Worm (Caenorhabditis elegans) whole organism, early embryonic: ENCODE measurements around the gene F41H10.4.

Experiments used
- aly-1 ChIP-seq: sonication (generic microtip); optimal IDR thresholded peaks from 2 replicates; lab custom pipeline; 2016; ENCODE audit warnings: missing genetic modification characterization, missing compliant biosample characterization
- ama-1 ChIP-seq: fragments of 150-350 bp; optimal IDR thresholded peaks from 2 replicates; lab custom pipeline; 2014
- ceh-13 ChIP-seq: fragments of 200-800 bp; sonication (Bioruptor generic); optimal IDR thresholded peaks from 2 replicates; lab custom pipeline; 2018; ENCODE audit warnings: mild to moderate bottlenecking, missing genetic modification characterization, missing compliant biosample characterization
- ceh-36 ChIP-seq: sonication (generic microtip); optimal IDR thresholded peaks from 2 replicates; lab custom pipeline; 2016; ENCODE audit warnings: missing genetic modification characterization, inconsistent platforms, missing compliant biosample characterization
- ets-7 ChIP-seq: sonication (generic microtip); optimal IDR thresholded peaks from 2 replicates; lab custom pipeline; 2016; ENCODE audit warnings: missing genotype, missing genetic modification characterization, missing compliant biosample characterization
- flt-1 ChIP-seq: fragments of 200-800 bp; sonication (Bioruptor generic); IDR thresholded peaks from 2 replicates; pipeline ENCODE4 v1.3.6; 2022; ENCODE audit warnings: missing genetic modification characterization, missing compliant biosample characterization
- hmbx-1 ChIP-seq: sonication (generic microtip); optimal IDR thresholded peaks from 2 replicates; lab custom pipeline; 2016; ENCODE audit warnings: mild to moderate bottlenecking, missing genetic modification characterization, missing compliant biosample characterization
- hnd-1 ChIP-seq: sonication (generic microtip); optimal IDR thresholded peaks from 2 replicates; lab custom pipeline; 2016; ENCODE audit warnings: missing genetic modification characterization, missing compliant biosample characterization
- pes-1 ChIP-seq: fragments of 200-800 bp; sonication (Bioruptor generic); IDR thresholded peaks from 2 replicates; pipeline ENCODE4 v1.3.6; 2022; ENCODE audit warnings: missing genetic modification reagents, missing genetic modification characterization, missing compliant biosample characterization
- sea-1 ChIP-seq: fragments of 200-800 bp; sonication (Bioruptor generic); conservative IDR thresholded peaks from 2 replicates; pipeline ENCODE4 v1.3.6; 2022; ENCODE audit warnings: missing genetic modification characterization, missing compliant biosample characterization
- tra-4 ChIP-seq: sonication (generic microtip); optimal IDR thresholded peaks from 2 replicates; lab custom pipeline; 2017; ENCODE audit warnings: missing genetic modification characterization, missing compliant biosample characterization

DNA sequence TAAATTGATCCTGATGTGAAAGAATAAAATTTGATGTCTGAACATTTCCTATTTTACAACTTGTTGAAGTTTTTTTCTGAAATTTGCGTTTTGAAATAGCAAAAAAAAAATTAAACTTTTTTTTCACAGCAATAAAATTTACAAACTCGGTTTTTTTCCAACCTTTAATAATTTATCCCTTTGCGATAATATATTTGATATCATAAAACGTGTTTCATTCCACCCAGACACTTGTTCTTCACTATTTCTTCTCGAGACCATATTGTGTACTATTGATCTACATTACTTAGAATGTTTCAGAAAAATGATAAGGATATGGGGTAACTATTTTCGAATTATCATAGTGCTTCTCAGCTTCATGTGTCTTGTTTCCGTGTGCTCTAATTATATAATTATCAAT, 38.2 kb upstream of the F41H10.4 start, which contains the start of gene Y4C6B.4:
- TF ChIP-seq tra-4 (tag; lab: Kevin White, UChicago) = no peak
- TF ChIP-seq ama-1 (lab: Kevin White, UChicago) = no peak
- TF ChIP-seq ceh-13 = no peak
- TF ChIP-seq hmbx-1 (tag; lab: Kevin White, UChicago) = no peak
- no peak for TF ChIP-seq ets-7 (tag; lab: Kevin White, UChicago)
- TF ChIP-seq hnd-1 (tag; lab: Kevin White, UChicago) = no peak
- no peak for TF ChIP-seq sea-1 (GFP tag; lab: Robert Waterston, UW)
- TF ChIP-seq flt-1 = no peak
- no peak for TF ChIP-seq pes-1
- no peak for TF ChIP-seq ceh-36
- TF ChIP-seq aly-1 = no peak
